Worm (Caenorhabditis elegans) whole organism, dauer: ENCODE results near the gene srx-137.

ENCODE experiments used
- unc-62 ChIP-seq: sonication (generic microtip); optimal IDR thresholded peaks from 2 replicates; lab custom pipeline; 2017; ENCODE audit warnings: missing biosample characterization, missing genetic modification reagents, missing genetic modification characterization

Gene srx-137

ce11 chrV:13856376-13856775, 6.2 kb upstream of the srx-137 start, which contains the start of gene srx-134:
Gene srx-134, minus strand, starts transcription at chrV:13856476.
- TF ChIP-seq unc-62 (GFP tag; lab: Kevin White, UChicago), result no peak

- no peak for TF ChIP-seq unc-62 (GFP tag; lab: Kevin White, UChicago)
These were observed 5.5 kb upstream of the srx-137 start, which contains the start of gene srx-136 for ce11 chrV:13857132-13857531. Gene srx-136, plus strand, starts transcription at chrV:13857432.

- no peak for TF ChIP-seq unc-62 (GFP tag; lab: Kevin White, UChicago)
These were observed 3.7 kb upstream of the srx-137 start, which contains the start of gene srx-135 for ce11 chrV:13858906-13859305. Gene srx-135, plus strand, starts transcription at chrV:13859206.

- no peak for TF ChIP-seq unc-62 (GFP tag; lab: Kevin White, UChicago)
These were observed 1.1 kb downstream of the srx-137 start for ce11 chrV:13863700-13864099.

- TF ChIP-seq unc-62 (GFP tag; lab: Kevin White, UChicago), result no peak
These were observed 3.7 kb downstream of the srx-137 start, which contains the start of gene nhr-175 for ce11 chrV:13866353-13866752. Gene nhr-175, plus strand, starts transcription at chrV:13866691.

ce11 chrV:13869551-13869950, 6.9 kb downstream of the srx-137 start:
- no peak for TF ChIP-seq unc-62 (GFP tag; lab: Kevin White, UChicago)

ce11 chrV:13872895-13873294, 10.3 kb downstream of the srx-137 start, which contains the start of gene cpt-5:
Gene cpt-5, plus strand, starts transcription at chrV:13873195.
- TF ChIP-seq unc-62 (GFP tag; lab: Kevin White, UChicago), result no peak

- no peak for TF ChIP-seq unc-62 (GFP tag; lab: Kevin White, UChicago)
These were observed 10.7 kb downstream of the srx-137 start for ce11 chrV:13873323-13873722.

- no peak for TF ChIP-seq unc-62 (GFP tag; lab: Kevin White, UChicago)
These were observed 13.9 kb downstream of the srx-137 start, which contains the start of gene T22G5.1 for ce11 chrV:13876529-13876928. Gene T22G5.1, plus strand, starts transcription at chrV:13876829.

- no peak for TF ChIP-seq unc-62 (GFP tag; lab: Kevin White, UChicago)
These were observed 15.6 kb downstream of the srx-137 start for ce11 chrV:13878226-13878625.

ce11 chrV:13879241-13879640, 16.6 kb downstream of the srx-137 start, which contains the start of gene lbp-7:
Gene lbp-7, plus strand, starts transcription at chrV:13879552.
- no peak for TF ChIP-seq unc-62 (GFP tag; lab: Kevin White, UChicago)

- no peak for TF ChIP-seq unc-62 (GFP tag; lab: Kevin White, UChicago)
These were observed 17.6 kb downstream of the srx-137 start for ce11 chrV:13880163-13880562.

ce11 chrV:13880607-13881006, 18.0 kb downstream of the srx-137 start, which contains the start of gene T22G5.3:
Gene T22G5.3, plus strand, starts transcription at chrV:13880907.
- TF ChIP-seq unc-62 (GFP tag; lab: Kevin White, UChicago), result no peak

- no peak for TF ChIP-seq unc-62 (GFP tag; lab: Kevin White, UChicago)
These were observed 24.8 kb downstream of the srx-137 start, which contains the start of gene srsx-19 for ce11 chrV:13887358-13887757. Gene srsx-19, plus strand, starts transcription at chrV:13887658.

- TF ChIP-seq unc-62 (GFP tag; lab: Kevin White, UChicago), result no peak
These were observed 26.9 kb downstream of the srx-137 start, which contains the start of gene spp-12 for ce11 chrV:13889516-13889915. Gene spp-12, plus strand, starts transcription at chrV:13889816.

- no peak for TF ChIP-seq unc-62 (GFP tag; lab: Kevin White, UChicago)
These were observed 27.9 kb downstream of the srx-137 start, which contains the start of gene lbp-8 for ce11 chrV:13890473-13890872. Gene lbp-8, plus strand, starts transcription at chrV:13890773.

ce11 chrV:13891489-13891888, 28.9 kb downstream of the srx-137 start:
- TF ChIP-seq unc-62 (GFP tag; lab: Kevin White, UChicago), result no peak
